Fruit fly (Drosophila melanogaster) whole organism, embryonic: ENCODE data around the gene CG13949.

Experiments used
- Antp ChIP-seq: fragments of 200-800 bp; sonication (Bioruptor generic); optimal IDR thresholded peaks from 3 replicates; lab custom pipeline; 2016; ENCODE audit warnings: missing biosample characterization, missing genetic modification characterization
- B-H2 ChIP-seq: fragments of 200-800 bp; sonication (Bioruptor generic); optimal IDR thresholded peaks from 2 replicates; lab custom pipeline; 2018; ENCODE audit warnings: missing biosample characterization, mild to moderate bottlenecking, missing genetic modification characterization
- CG10209 ChIP-seq: fragments of 200-800 bp; sonication (Bioruptor generic); optimal IDR thresholded peaks from 3 replicates; lab custom pipeline; 2017; ENCODE audit warnings: missing biosample characterization, mild to moderate bottlenecking, missing genetic modification characterization, missing genetic modification reagents
- CG1024 ChIP-seq: fragments of 200-800 bp; sonication (Bioruptor generic); IDR thresholded peaks from 2 replicates; pipeline ENCODE4 v1.3.6; 2022; ENCODE audit warnings: missing biosample characterization, missing genetic modification characterization
- CG10267 ChIP-seq: fragments of 200-800 bp; sonication (Bioruptor generic); optimal IDR thresholded peaks from 2 replicates; lab custom pipeline; 2018; ENCODE audit warnings: missing biosample characterization, mild to moderate bottlenecking, missing genetic modification characterization, moderate library complexity
- CG10274 ChIP-seq: fragments of 200-800 bp; sonication (Bioruptor generic); optimal IDR thresholded peaks from 3 replicates; lab custom pipeline; 2017; ENCODE audit warnings: missing biosample characterization, mild to moderate bottlenecking, missing genetic modification characterization
- CG10979 ChIP-seq: fragments of 200-800 bp; sonication (Bioruptor generic); optimal IDR thresholded peaks from 2 replicates; lab custom pipeline; 2018; ENCODE audit warnings: missing biosample characterization, mild to moderate bottlenecking, missing genetic modification characterization, moderate library complexity
- CG12299 ChIP-seq: fragments of 200-800 bp; sonication (Bioruptor generic); optimal IDR thresholded peaks from 2 replicates; lab custom pipeline; 2018; ENCODE audit warnings: missing biosample characterization, mild to moderate bottlenecking, missing genetic modification characterization
- CG12769 ChIP-seq: fragments of 200-800 bp; sonication (Bioruptor generic); optimal IDR thresholded peaks from 2 replicates; lab custom pipeline; 2019; ENCODE audit warnings: missing biosample characterization, mild to moderate bottlenecking, missing genetic modification characterization, moderate library complexity
- CG13296 ChIP-seq: fragments of 200-800 bp; sonication (Bioruptor generic); optimal IDR thresholded peaks from 3 replicates; lab custom pipeline; 2018; ENCODE audit warnings: missing biosample characterization, mild to moderate bottlenecking, missing genetic modification characterization
- CG15011 ChIP-seq: fragments of 200-800 bp; sonication (Bioruptor generic); optimal IDR thresholded peaks from 3 replicates; lab custom pipeline; 2018; ENCODE audit warnings: missing biosample characterization, mild to moderate bottlenecking, missing genetic modification characterization
- CG1529 ChIP-seq: fragments of 200-800 bp; sonication (Bioruptor generic); optimal IDR thresholded peaks from 3 replicates; lab custom pipeline; 2018; ENCODE audit warnings: missing biosample characterization, missing genetic modification characterization
- CG15601 ChIP-seq: fragments of 200-800 bp; sonication (Bioruptor generic); optimal IDR thresholded peaks from 3 replicates; lab custom pipeline; 2019; ENCODE audit warnings: missing biosample characterization, mild to moderate bottlenecking, missing genetic modification characterization, moderate library complexity
- CG2116 ChIP-seq: fragments of 200-800 bp; sonication (Bioruptor generic); optimal IDR thresholded peaks from 3 replicates; lab custom pipeline; 2018; ENCODE audit warnings: missing biosample characterization, mild to moderate bottlenecking, missing genetic modification characterization
- CG30020 ChIP-seq: fragments of 200-800 bp; optimal IDR thresholded peaks from 2 replicates; lab custom pipeline; 2019; ENCODE audit warnings: missing biosample characterization, mild to moderate bottlenecking, missing genetic modification characterization, moderate library complexity
- CG33213 ChIP-seq: fragments of 200-800 bp; sonication (Bioruptor generic); optimal IDR thresholded peaks from 3 replicates; lab custom pipeline; 2016; ENCODE audit warnings: missing biosample characterization, missing genetic modification characterization
- CG3847 ChIP-seq: fragments of 200-800 bp; sonication (Bioruptor generic); IDR thresholded peaks from 2 replicates; pipeline ENCODE4 v1.3.6; 2022; ENCODE audit warnings: missing biosample characterization, missing genetic modification characterization
- CG42726 ChIP-seq: fragments of 200-800 bp; sonication (Bioruptor generic); IDR thresholded peaks from 2 replicates; pipeline ENCODE4 v1.3.6; 2022; ENCODE audit warnings: missing biosample characterization, missing genetic modification characterization; ENCODE audit not compliant: partially characterized antibody
- CG4282 ChIP-seq: fragments of 200-800 bp; sonication (Bioruptor generic); optimal IDR thresholded peaks from 2 replicates; lab custom pipeline; 2016; ENCODE audit warnings: missing biosample characterization, missing genetic modification characterization
- CG4328 ChIP-seq: fragments of 200-800 bp; sonication (Bioruptor generic); optimal IDR thresholded peaks from 3 replicates; lab custom pipeline; 2017; ENCODE audit warnings: missing biosample characterization, missing genetic modification reagents, missing genetic modification characterization
- CG4404 ChIP-seq: fragments of 200-800 bp; sonication (Bioruptor generic); IDR thresholded peaks from 2 replicates; pipeline ENCODE4 v1.3.6; 2022; ENCODE audit warnings: missing biosample characterization, missing genetic modification characterization
- CG6654 ChIP-seq: fragments of 200-800 bp; sonication (Bioruptor generic); optimal IDR thresholded peaks from 2 replicates; lab custom pipeline; 2017; ENCODE audit warnings: missing biosample characterization, mild to moderate bottlenecking, missing genetic modification characterization
- CG6854 ChIP-seq: fragments of 200-800 bp; sonication (Bioruptor generic); optimal IDR thresholded peaks from 3 replicates; lab custom pipeline; 2017; ENCODE audit warnings: missing biosample characterization, mild to moderate bottlenecking, missing genetic modification characterization
- CG7745 ChIP-seq: fragments of 200-800 bp; sonication (Bioruptor generic); optimal IDR thresholded peaks from 2 replicates; lab custom pipeline; 2018; ENCODE audit warnings: missing biosample characterization, mild to moderate bottlenecking, missing genetic modification characterization, moderate library complexity
- CG8924 ChIP-seq: fragments of 200-800 bp; optimal IDR thresholded peaks from 3 replicates; lab custom pipeline; 2019; ENCODE audit warnings: missing biosample characterization, mild to moderate bottlenecking, missing genetic modification characterization, moderate library complexity
- D ChIP-seq, 2 experiments: fragments of 200-800 bp in 1 of 2; fragments of >200 bp in 1 of 2; sonication (Bioruptor generic) in 1 of 2; optimal IDR thresholded peaks; 2 replicates in 1 of 2; 3 replicates in 1 of 2; lab custom pipeline; 2017; ENCODE audit warnings: mild to moderate bottlenecking in 1 of 2, missing biosample characterization in 1 of 2, missing genetic modification characterization in 1 of 2, missing genetic modification reagents in 1 of 2
- D19A ChIP-seq: fragments of 200-800 bp; optimal IDR thresholded peaks from 3 replicates; lab custom pipeline; 2019; ENCODE audit warnings: missing biosample characterization, mild to moderate bottlenecking, missing genetic modification characterization, moderate library complexity
- Dad ChIP-seq: fragments of 200-800 bp; sonication (Bioruptor generic); optimal IDR thresholded peaks from 3 replicates; lab custom pipeline; 2016; ENCODE audit warnings: missing biosample characterization, missing genetic modification characterization
- Dref ChIP-seq: fragments of 200-800 bp; sonication (Bioruptor generic); IDR thresholded peaks from 2 replicates; pipeline ENCODE4 v1.3.6; 2022; ENCODE audit warnings: missing biosample characterization, missing genetic modification characterization
- HLH54F ChIP-seq: fragments of 200-800 bp; sonication (Bioruptor generic); optimal IDR thresholded peaks from 3 replicates; lab custom pipeline; 2016; ENCODE audit warnings: missing biosample characterization, missing genetic modification characterization
- NC2β ChIP-seq: fragments of 200-800 bp; sonication (Bioruptor generic); optimal IDR thresholded peaks from 2 replicates; lab custom pipeline; 2016; ENCODE audit warnings: missing biosample characterization, missing genetic modification characterization
- Oaz ChIP-seq: fragments of 200-800 bp; sonication (Bioruptor generic); IDR thresholded peaks from 2 replicates; pipeline ENCODE4 v1.3.6; 2022; ENCODE audit warnings: missing biosample characterization, missing genetic modification characterization
- Pdp1 ChIP-seq, 2 experiments: fragments of 200-800 bp; sonication (Bioruptor generic); optimal IDR thresholded peaks; 3 replicates each; lab custom pipeline; 2016; ENCODE audit warnings: missing biosample characterization in 2 of 2, missing genetic modification characterization in 2 of 2, mild to moderate bottlenecking in 1 of 2, moderate library complexity in 1 of 2
- Scr ChIP-seq: fragments of 200-800 bp; sonication (Bioruptor generic); IDR thresholded peaks from 2 replicates; pipeline ENCODE4 v1.3.6; 2022; ENCODE audit warnings: missing biosample characterization, missing genetic modification characterization; ENCODE audit not compliant: partially characterized antibody
- Usf ChIP-seq: fragments of 200-800 bp; sonication (Bioruptor generic); optimal IDR thresholded peaks from 2 replicates; lab custom pipeline; 2017; ENCODE audit warnings: missing genotype, missing biosample characterization, missing genetic modification characterization
- ap ChIP-seq: fragments of 200-800 bp; sonication (Bioruptor generic); IDR thresholded peaks from 2 replicates; pipeline ENCODE4 v1.3.6; 2022; ENCODE audit warnings: missing biosample characterization, missing genetic modification characterization
- bcd ChIP-seq: fragments of 200-800 bp; sonication (Bioruptor generic); optimal IDR thresholded peaks from 2 replicates; lab custom pipeline; 2017; ENCODE audit warnings: missing biosample characterization, mild to moderate bottlenecking, missing genetic modification characterization
- br ChIP-seq: fragments of >200 bp; optimal IDR thresholded peaks from 2 replicates; lab custom pipeline; 2017
- cas ChIP-seq: fragments of 200-800 bp; sonication (Bioruptor generic); IDR thresholded peaks from 2 replicates; pipeline ENCODE4 v1.3.6; 2022; ENCODE audit warnings: missing biosample characterization, missing genetic modification characterization
- caup ChIP-seq: fragments of 200-800 bp; sonication (Bioruptor generic); optimal IDR thresholded peaks from 3 replicates; lab custom pipeline; 2017; ENCODE audit warnings: missing biosample characterization, mild to moderate bottlenecking, missing genetic modification characterization, moderate library complexity; ENCODE audit not compliant: severe bottlenecking
- ci ChIP-seq: fragments of 200-800 bp; sonication (Bioruptor generic); IDR thresholded peaks from 3 replicates; pipeline ENCODE4 v1.3.6; 2022; ENCODE audit warnings: missing biosample characterization, missing genetic modification characterization
- crp ChIP-seq, 2 experiments: fragments of 200-800 bp; sonication (Bioruptor generic); optimal IDR thresholded peaks; 2 replicates in 1 of 2; 3 replicates in 1 of 2; lab custom pipeline; 2017; ENCODE audit warnings: missing biosample characterization in 2 of 2, missing genetic modification characterization in 2 of 2, mild to moderate bottlenecking in 1 of 2, moderate library complexity in 1 of 2
- dimm ChIP-seq: fragments of 200-800 bp; sonication (Bioruptor generic); IDR thresholded peaks from 2 replicates; pipeline ENCODE4 v1.3.6; 2022; ENCODE audit warnings: missing biosample characterization, missing genetic modification characterization
- kni ChIP-seq: fragments of 200-800 bp; sonication (Bioruptor generic); optimal IDR thresholded peaks from 3 replicates; lab custom pipeline; 2017; ENCODE audit warnings: mild to moderate bottlenecking, missing biosample characterization, missing genetic modification reagents, missing genetic modification characterization
- lmd ChIP-seq: fragments of 200-800 bp; sonication (Bioruptor generic); IDR thresholded peaks from 2 replicates; pipeline ENCODE4 v1.3.6; 2022; ENCODE audit warnings: missing biosample characterization, missing genetic modification characterization
- mirr ChIP-seq: fragments of 200-800 bp; sonication (Bioruptor generic); optimal IDR thresholded peaks from 3 replicates; lab custom pipeline; 2018; ENCODE audit warnings: missing biosample characterization, mild to moderate bottlenecking, missing genetic modification characterization
- oc ChIP-seq: fragments of 200-800 bp; sonication (Bioruptor generic); optimal IDR thresholded peaks from 2 replicates; lab custom pipeline; 2018; ENCODE audit warnings: missing biosample characterization, mild to moderate bottlenecking, missing genetic modification characterization, moderate library complexity
- pros ChIP-seq: fragments of 200-800 bp; sonication (Bioruptor generic); optimal IDR thresholded peaks from 3 replicates; lab custom pipeline; 2019; ENCODE audit warnings: missing biosample characterization, mild to moderate bottlenecking, missing genetic modification characterization, moderate library complexity
- sima ChIP-seq: fragments of 200-800 bp; sonication (Bioruptor generic); optimal IDR thresholded peaks from 2 replicates; lab custom pipeline; 2016; ENCODE audit warnings: missing biosample characterization, missing genetic modification characterization
- ttk ChIP-seq: fragments of 200-800 bp; sonication (Bioruptor generic); IDR thresholded peaks from 2 replicates; pipeline ENCODE4 v2.1.2; 2022; ENCODE audit warnings: missing biosample characterization, missing genetic modification characterization
- wdn ChIP-seq: fragments of 200-800 bp; sonication (Bioruptor generic); IDR thresholded peaks from 2 replicates; pipeline ENCODE4 v1.3.6; 2022; ENCODE audit warnings: missing biosample characterization, missing genetic modification characterization

The CG13949 gene

dm6 chr2L:889799-890198, 34.7 kb downstream of the CG13949 start (continued):
- TF ChIP-seq D (optimal IDR thresholded peaks at IDR 0.05; lab: Kevin White, UChicago) (no peak), D (GFP tag; optimal IDR thresholded peaks at IDR 0.05; lab: Kevin White, UChicago) (no peak), dimm (no peak), CG30020 (tag; lab: Kevin White, UChicago) (no peak), CG7745 (no peak), caup (GFP tag; lab: Kevin White, UChicago) (no peak), ttk (peak; percentile 40; the same call in 1 of the 2 replicates), CG6854 (GFP tag; lab: Kevin White, UChicago) (no peak), HLH54F (GFP tag; lab: Kevin White, UChicago) (no peak), br (lab: Kevin White, UChicago) (no peak), CG12299 (tag; lab: Kevin White, UChicago) (no peak), CG6654 (no peak), D19A (no peak), Scr (no peak), CG15011 (GFP tag; lab: Kevin White, UChicago) (no peak), CG10979 (tag; lab: Kevin White, UChicago) (no peak), CG10267 (tag; lab: Kevin White, UChicago) (no peak), ci (GFP tag; lab: Robert Waterston, UW) (peak; percentile 80), pros (GFP tag; lab: Kevin White, UChicago) (no peak), Usf (GFP tag; lab: Kevin White, UChicago) (no peak), lmd (GFP tag; lab: Robert Waterston, UW) (peak; percentile 33), crp (GFP tag; optimal IDR thresholded peaks at IDR 0.05; lab: Kevin White, UChicago) (no peak), CG33213 (GFP tag; lab: Kevin White, UChicago) (no peak), CG4328 (GFP tag; lab: Kevin White, UChicago) (no peak), CG2116 (no peak), CG8924 (peak; percentile 26), CG1024 (GFP tag; lab: Robert Waterston, UW) (no peak), sima (GFP tag; lab: Kevin White, UChicago) (no peak), CG1529 (peak; percentile 21), CG3847 (GFP tag; lab: Robert Waterston, UW) (peak; percentile 44), Pdp1 (GFP tag; optimal IDR thresholded peaks at IDR 0.05; lab: Kevin White, UChicago) (no peak), CG15601 (tag; lab: Kevin White, UChicago) (no peak), Oaz (GFP tag; lab: Robert Waterston, UW) (peak; percentile 70), CG10209 (GFP tag; lab: Kevin White, UChicago) (no peak), Dad (GFP tag; lab: Kevin White, UChicago) (peak; percentile 9), cas (GFP tag; lab: Robert Waterston, UW) (no peak), mirr (GFP tag; lab: Kevin White, UChicago) (no peak), CG13296 (GFP tag; lab: Kevin White, UChicago) (no peak), Dref (no peak), kni (no peak), CG10274 (GFP tag; lab: Kevin White, UChicago) (no peak), B-H2 (GFP tag; lab: Kevin White, UChicago) (no peak), Antp (GFP tag; lab: Kevin White, UChicago) (no peak), ap (GFP tag; lab: Robert Waterston, UW) (peak; percentile 45; the same call in 1 of the 2 replicates), bcd (GFP tag; lab: Kevin White, UChicago) (peak; percentile 2), CG4404 (GFP tag; lab: Robert Waterston, UW) (no peak), CG12769 (tag; lab: Kevin White, UChicago) (peak; percentile 75), CG4282 (GFP tag; lab: Kevin White, UChicago) (no peak), NC2β (GFP tag; lab: Kevin White, UChicago) (no peak), CG42726 (GFP tag; lab: Robert Waterston, UW) (no peak), wdn (GFP tag; lab: Robert Waterston, UW) (no peak), oc (tag; lab: Kevin White, UChicago) (no peak)
